Worm (Caenorhabditis elegans) whole organism, early embryonic: Measurements from ENCODE around the gene C05D2.8.

Source experiments
- F13C5.2 ChIP-seq: sonication (generic microtip); optimal IDR thresholded peaks from 2 replicates; lab custom pipeline; 2017; ENCODE audit warnings: mild to moderate bottlenecking, missing genetic modification characterization, inconsistent platforms, missing compliant biosample characterization
- ama-1 ChIP-seq: fragments of 150-350 bp; optimal IDR thresholded peaks from 2 replicates; lab custom pipeline; 2014
- ets-7 ChIP-seq: sonication (generic microtip); optimal IDR thresholded peaks from 2 replicates; lab custom pipeline; 2016; ENCODE audit warnings: missing genotype, missing genetic modification characterization, missing compliant biosample characterization
- flt-1 ChIP-seq: fragments of 200-800 bp; sonication (Bioruptor generic); IDR thresholded peaks from 2 replicates; pipeline ENCODE4 v1.3.6; 2022; ENCODE audit warnings: missing genetic modification characterization, missing compliant biosample characterization
- hmg-4 ChIP-seq: fragments of 200-800 bp; sonication (Bioruptor generic); optimal IDR thresholded peaks from 2 replicates; lab custom pipeline; 2018; ENCODE audit warnings: mild to moderate bottlenecking, missing genetic modification characterization, missing compliant biosample characterization
- sea-1 ChIP-seq: fragments of 200-800 bp; sonication (Bioruptor generic); conservative IDR thresholded peaks from 2 replicates; pipeline ENCODE4 v1.3.6; 2022; ENCODE audit warnings: missing genetic modification characterization, missing compliant biosample characterization

- TF ChIP-seq ets-7 (no peak), flt-1 (GFP tag; lab: Robert Waterston, UW) (no peak), hmg-4 (GFP tag; lab: Kevin White, UChicago) (no peak), ama-1 (lab: Kevin White, UChicago) (no peak), sea-1 (GFP tag; lab: Robert Waterston, UW) (no peak), F13C5.2 (no peak)
Observed at ce11 chrIII:5573694-5574093, 36.5 kb downstream of the C05D2.8 start, which contains the start of gene molo-1.
